Worm (Caenorhabditis elegans) whole organism, young adult: Measurements from ENCODE around the gene cdk-4.

Experiments used
- F37B4.10 ChIP-seq: fragments of 200-800 bp; sonication (Bioruptor generic); IDR thresholded peaks from 2 replicates; pipeline ENCODE4 v1.3.6; 2022; ENCODE audit warnings: missing genetic modification characterization, missing compliant biosample characterization
- dox-1 ChIP-seq: fragments of 200-800 bp; sonication (Bioruptor generic); IDR thresholded peaks from 2 replicates; pipeline ENCODE4 v1.3.6; 2022; ENCODE audit warnings: missing genetic modification reagents, missing genetic modification characterization, missing compliant biosample characterization
- egrh-3 ChIP-seq: fragments of 200-800 bp; sonication (Bioruptor generic); IDR thresholded peaks from 2 replicates; pipeline ENCODE4 v1.3.6; 2022; ENCODE audit warnings: missing genetic modification reagents, missing genetic modification characterization, missing compliant biosample characterization

- TF ChIP-seq dox-1, result no peak
- no peak for TF ChIP-seq F37B4.10
- peak; percentile 92 for TF ChIP-seq egrh-3 (GFP tag; lab: Robert Waterston, UW)
These were observed 51.5 kb downstream of the cdk-4 start, which contains the start of gene col-183 for ce11 chrX:13466926-13467866.
